Worm (Caenorhabditis elegans) whole organism, L1 larva: ENCODE data around the gene lys-2.

Experiments used
- C04F5.9 ChIP-seq: sonication (generic microtip); optimal IDR thresholded peaks from 2 replicates; lab custom pipeline; 2016; ENCODE audit warnings: missing genetic modification characterization, missing compliant biosample characterization
- C34B4.2 ChIP-seq: sonication (generic microtip); optimal IDR thresholded peaks from 2 replicates; lab custom pipeline; 2017; ENCODE audit warnings: mild to moderate bottlenecking, missing genetic modification characterization, missing compliant biosample characterization
- ceh-8 ChIP-seq: fragments of 200-800 bp; sonication (Bioruptor generic); optimal IDR thresholded peaks from 2 replicates; lab custom pipeline; 2018; ENCODE audit warnings: mild to moderate bottlenecking, missing genetic modification characterization, moderate library complexity, missing compliant biosample characterization
- ceh-82 ChIP-seq, 3 experiments: fragments of 150-350 bp in 1 of 3; sonication (generic microtip) in 2 of 3; optimal IDR thresholded peaks; 2 replicates each; lab custom pipeline; 2014 to 2017; ENCODE audit warnings: missing biosample characterization in 3 of 3, missing genetic modification characterization in 3 of 3
- jun-1 ChIP-seq: fragments of 150-350 bp; optimal IDR thresholded peaks from 2 replicates; lab custom pipeline; 2014; ENCODE audit warnings: missing biosample characterization, missing genetic modification reagents, missing genetic modification characterization
- mep-1 ChIP-seq: fragments of 150-350 bp; optimal IDR thresholded peaks from 2 replicates; lab custom pipeline; 2014; ENCODE audit warnings: missing biosample characterization, missing genetic modification characterization
- pax-3 ChIP-seq: fragments of 200-800 bp; sonication (Bioruptor generic); optimal IDR thresholded peaks from 2 replicates; lab custom pipeline; 2018; ENCODE audit warnings: mild to moderate bottlenecking, missing genetic modification characterization, moderate library complexity, missing compliant biosample characterization
- ztf-11 ChIP-seq, 2 experiments: sonication (generic microtip); optimal IDR thresholded peaks; 2 replicates each; lab custom pipeline; 2016 to 2017; ENCODE audit warnings: missing genetic modification characterization in 2 of 2, missing biosample characterization in 1 of 2, missing compliant biosample characterization in 1 of 2

Gene lys-2

ce11 chrV:10230932-10231331 is 50.3 kb downstream of the lys-2 start, which contains the start of gene fipr-6:
TSS of gene fipr-6 (plus strand) at chrV:10231232.
- TF ChIP-seq ztf-11 (tag; optimal IDR thresholded peaks at IDR 0.05; lab: Kevin White, UChicago) (no peak), mep-1 (no peak), ceh-8 (no peak), ceh-82 (tag; optimal IDR thresholded peaks at IDR 0.05; lab: Kevin White, UChicago) (no peak), pax-3 (tag; lab: Kevin White, UChicago) (no peak), jun-1 (no peak), C34B4.2 (tag; lab: Kevin White, UChicago) (no peak), C04F5.9 (tag; lab: Kevin White, UChicago) (no peak)
